Worm (Caenorhabditis elegans) whole organism, late embryonic: ENCODE measurements around the gene R155.5.

ENCODE experiments used
- C08G9.2 ChIP-seq: sonication (generic microtip); optimal IDR thresholded peaks from 2 replicates; lab custom pipeline; 2016; ENCODE audit warnings: mild to moderate bottlenecking, missing genetic modification characterization, moderate library complexity, missing compliant biosample characterization
- F13H6.1 ChIP-seq: sonication (generic microtip); optimal IDR thresholded peaks from 2 replicates; lab custom pipeline; 2016; ENCODE audit warnings: missing genetic modification characterization, missing compliant biosample characterization
- K02D7.2 ChIP-seq: sonication (generic microtip); optimal IDR thresholded peaks from 2 replicates; lab custom pipeline; 2017; ENCODE audit warnings: mild to moderate bottlenecking, missing genetic modification characterization, missing compliant biosample characterization
- K09A11.1 ChIP-seq: sonication (generic microtip); optimal IDR thresholded peaks from 2 replicates; lab custom pipeline; 2017; ENCODE audit warnings: antibody characterized with exemption, mild to moderate bottlenecking, missing genetic modification characterization, missing compliant biosample characterization; ENCODE audit not compliant: insufficient read depth
- T23F11.4 ChIP-seq: fragments of 200-800 bp; sonication (Bioruptor generic); optimal IDR thresholded peaks from 2 replicates; lab custom pipeline; 2018; ENCODE audit warnings: mild to moderate bottlenecking, missing genetic modification characterization, missing compliant biosample characterization
- ceh-14 ChIP-seq: sonication (generic microtip); optimal IDR thresholded peaks from 2 replicates; lab custom pipeline; 2016; ENCODE audit warnings: missing genotype, missing genetic modification characterization, missing compliant biosample characterization
- ceh-18 ChIP-seq: sonication (generic microtip); optimal IDR thresholded peaks from 2 replicates; lab custom pipeline; 2016; ENCODE audit warnings: missing genetic modification characterization, missing compliant biosample characterization
- ceh-19 ChIP-seq: fragments of 200-800 bp; sonication (Bioruptor generic); optimal IDR thresholded peaks from 2 replicates; lab custom pipeline; 2018; ENCODE audit warnings: mild to moderate bottlenecking, missing genetic modification characterization, missing compliant biosample characterization
- ceh-2 ChIP-seq: sonication (generic microtip); optimal IDR thresholded peaks from 2 replicates; lab custom pipeline; 2016; ENCODE audit warnings: missing genotype, missing genetic modification characterization, missing compliant biosample characterization
- ceh-24 ChIP-seq: sonication (generic microtip); optimal IDR thresholded peaks from 2 replicates; lab custom pipeline; 2016; ENCODE audit warnings: mild to moderate bottlenecking, missing genetic modification characterization, missing compliant biosample characterization
- ceh-31 ChIP-seq: sonication (generic microtip); optimal IDR thresholded peaks from 2 replicates; lab custom pipeline; 2016; ENCODE audit warnings: missing genetic modification characterization, missing compliant biosample characterization
- ceh-34 ChIP-seq: sonication (generic microtip); optimal IDR thresholded peaks from 2 replicates; lab custom pipeline; 2016; ENCODE audit warnings: mild to moderate bottlenecking, missing genetic modification characterization, missing compliant biosample characterization
- ceh-45 ChIP-seq: fragments of 200-800 bp; sonication (Bioruptor generic); IDR thresholded peaks from 2 replicates; pipeline ENCODE4 v1.3.6; 2022; ENCODE audit warnings: missing genetic modification reagents, missing genetic modification characterization, missing compliant biosample characterization
- ceh-48 ChIP-seq: sonication (generic microtip); optimal IDR thresholded peaks from 2 replicates; lab custom pipeline; 2016; ENCODE audit warnings: missing genetic modification characterization, inconsistent platforms, missing compliant biosample characterization
- ceh-6 ChIP-seq: fragments of 200-800 bp; sonication (Bioruptor generic); optimal IDR thresholded peaks from 2 replicates; lab custom pipeline; 2018; ENCODE audit warnings: mild to moderate bottlenecking, missing genetic modification characterization, missing compliant biosample characterization
- che-1 ChIP-seq: sonication (generic microtip); optimal IDR thresholded peaks from 2 replicates; lab custom pipeline; 2016; ENCODE audit warnings: mild to moderate bottlenecking, missing genetic modification characterization, missing compliant biosample characterization
- dve-1 ChIP-seq: sonication (generic microtip); optimal IDR thresholded peaks from 2 replicates; lab custom pipeline; 2017; ENCODE audit warnings: antibody characterized with exemption, mild to moderate bottlenecking, missing genetic modification characterization, missing compliant biosample characterization
- elt-2 ChIP-seq: sonication (generic microtip); optimal IDR thresholded peaks from 2 replicates; lab custom pipeline; 2016; ENCODE audit warnings: missing genetic modification reagents, missing genetic modification characterization, missing compliant biosample characterization
- elt-4 ChIP-seq: sonication (generic microtip); optimal IDR thresholded peaks from 2 replicates; lab custom pipeline; 2016; ENCODE audit warnings: missing genetic modification characterization, missing compliant biosample characterization
- ets-4 ChIP-seq: sonication (generic microtip); optimal IDR thresholded peaks from 2 replicates; lab custom pipeline; 2016; ENCODE audit warnings: missing genetic modification characterization, missing compliant biosample characterization
- fax-1 ChIP-seq: sonication (generic microtip); optimal IDR thresholded peaks from 2 replicates; lab custom pipeline; 2016; ENCODE audit warnings: missing genotype, missing genetic modification characterization, missing compliant biosample characterization
- fkh-10 ChIP-seq: fragments of 150-350 bp; optimal IDR thresholded peaks from 2 replicates; lab custom pipeline; 2014; ENCODE audit warnings: missing biosample characterization, missing genetic modification reagents, missing genetic modification characterization
- fkh-6 ChIP-seq: sonication (generic microtip); optimal IDR thresholded peaks from 2 replicates; lab custom pipeline; 2016; ENCODE audit warnings: missing genetic modification characterization, missing compliant biosample characterization
- gmeb-2 ChIP-seq: sonication (generic microtip); optimal IDR thresholded peaks from 2 replicates; lab custom pipeline; 2016; ENCODE audit warnings: missing genetic modification characterization, inconsistent platforms, missing compliant biosample characterization
- hlh-13 ChIP-seq: fragments of 200-800 bp; sonication (Bioruptor generic); optimal IDR thresholded peaks from 2 replicates; lab custom pipeline; 2018; ENCODE audit warnings: mild to moderate bottlenecking, missing genetic modification characterization, missing compliant biosample characterization
- hlh-15 ChIP-seq: sonication (generic microtip); optimal IDR thresholded peaks from 2 replicates; lab custom pipeline; 2016; ENCODE audit warnings: missing genetic modification characterization, missing compliant biosample characterization
- hlh-30 ChIP-seq: sonication (generic microtip); optimal IDR thresholded peaks from 2 replicates; lab custom pipeline; 2017; ENCODE audit warnings: antibody characterized with exemption, missing genetic modification characterization, missing compliant biosample characterization; ENCODE audit not compliant: insufficient read depth
- hlh-8 ChIP-seq: sonication (generic microtip); optimal IDR thresholded peaks from 2 replicates; lab custom pipeline; 2016; ENCODE audit warnings: missing genotype, missing genetic modification characterization, missing compliant biosample characterization
- lim-6 ChIP-seq: sonication (generic microtip); optimal IDR thresholded peaks from 2 replicates; lab custom pipeline; 2016; ENCODE audit warnings: missing genetic modification characterization, missing compliant biosample characterization
- nfya-1 ChIP-seq: sonication (generic microtip); optimal IDR thresholded peaks from 2 replicates; lab custom pipeline; 2017; ENCODE audit warnings: missing genetic modification characterization, mild to moderate bottlenecking, missing compliant biosample characterization, antibody characterized with exemption, moderate library complexity
- nhr-11 ChIP-seq: fragments of 150-350 bp; optimal IDR thresholded peaks from 2 replicates; lab custom pipeline; 2014; ENCODE audit warnings: missing biosample characterization, missing genetic modification characterization
- npax-4 ChIP-seq: sonication (generic microtip); optimal IDR thresholded peaks from 2 replicates; lab custom pipeline; 2016; ENCODE audit warnings: missing genetic modification characterization, missing compliant biosample characterization
- odd-2 ChIP-seq: sonication (generic microtip); optimal IDR thresholded peaks from 2 replicates; lab custom pipeline; 2017; ENCODE audit warnings: antibody characterized with exemption, mild to moderate bottlenecking, missing genetic modification characterization, missing compliant biosample characterization
- pag-3 ChIP-seq: sonication (generic microtip); optimal IDR thresholded peaks from 2 replicates; lab custom pipeline; 2016; ENCODE audit warnings: missing compliant biosample characterization, missing genetic modification characterization, borderline replicate concordance
- pat-9 ChIP-seq: fragments of 200-800 bp; sonication (Bioruptor generic); optimal IDR thresholded peaks from 2 replicates; lab custom pipeline; 2018; ENCODE audit warnings: mild to moderate bottlenecking, missing genetic modification characterization, moderate library complexity, missing compliant biosample characterization
- pax-1 ChIP-seq: fragments of 150-350 bp; optimal IDR thresholded peaks from 2 replicates; lab custom pipeline; 2014; ENCODE audit warnings: missing biosample characterization, missing genetic modification characterization
- pha-2 ChIP-seq: sonication (generic microtip); optimal IDR thresholded peaks from 2 replicates; lab custom pipeline; 2017; ENCODE audit warnings: mild to moderate bottlenecking, missing genetic modification characterization, missing compliant biosample characterization
- pha-4 ChIP-seq: fragments of 150-350 bp; optimal IDR thresholded peaks from 2 replicates; lab custom pipeline; 2018; ENCODE audit warnings: missing biosample characterization, missing genetic modification reagents, missing genetic modification characterization
- pqm-1 ChIP-seq: sonication (generic microtip); optimal IDR thresholded peaks from 2 replicates; lab custom pipeline; 2016; ENCODE audit warnings: missing genetic modification characterization, missing compliant biosample characterization
- ref-2 ChIP-seq: sonication (generic microtip); optimal IDR thresholded peaks from 2 replicates; lab custom pipeline; 2016; ENCODE audit warnings: missing genetic modification characterization, missing compliant biosample characterization
- sdc-2 ChIP-seq: sonication (generic microtip); optimal IDR thresholded peaks from 2 replicates; lab custom pipeline; 2016; ENCODE audit warnings: missing genotype, missing genetic modification characterization, missing compliant biosample characterization
- sox-2 ChIP-seq: fragments of 200-800 bp; sonication (Bioruptor generic); IDR thresholded peaks from 2 replicates; pipeline ENCODE4 v1.3.6; 2022; ENCODE audit warnings: missing genetic modification reagents, missing genetic modification characterization, missing compliant biosample characterization
- syd-9 ChIP-seq: sonication (generic microtip); optimal IDR thresholded peaks from 2 replicates; lab custom pipeline; 2016; ENCODE audit warnings: mild to moderate bottlenecking, missing genetic modification characterization, moderate library complexity, missing compliant biosample characterization
- tbx-7 ChIP-seq: sonication (generic microtip); optimal IDR thresholded peaks from 2 replicates; lab custom pipeline; 2016; ENCODE audit warnings: missing genotype, missing genetic modification characterization, missing compliant biosample characterization
- ttx-3 ChIP-seq: sonication (generic microtip); optimal IDR thresholded peaks from 2 replicates; lab custom pipeline; 2016; ENCODE audit warnings: missing genetic modification reagents, missing genetic modification characterization, missing compliant biosample characterization
- unc-3 ChIP-seq, 2 experiments: fragments of 200-800 bp in 1 of 2; sonication (Bioruptor generic) in 1 of 2; sonication (generic microtip) in 1 of 2; conservative IDR thresholded peaks in 1 of 2; optimal IDR thresholded peaks in 1 of 2; 2 replicates each; pipeline versions ENCODE4 v1.3.6 to Lab custom; 2016 to 2022; ENCODE audit warnings: missing compliant biosample characterization in 2 of 2, missing genetic modification characterization in 2 of 2, missing genetic modification reagents in 1 of 2
- unc-42 ChIP-seq: sonication (generic microtip); optimal IDR thresholded peaks from 2 replicates; lab custom pipeline; 2016; ENCODE audit warnings: missing genotype, missing genetic modification characterization, missing compliant biosample characterization
- unc-55 ChIP-seq: sonication (generic microtip); optimal IDR thresholded peaks from 2 replicates; lab custom pipeline; 2017; ENCODE audit warnings: missing biosample characterization, missing genetic modification reagents, missing genetic modification characterization
- unc-86 ChIP-seq: sonication (generic microtip); optimal IDR thresholded peaks from 2 replicates; lab custom pipeline; 2016; ENCODE audit warnings: missing genetic modification characterization, missing compliant biosample characterization
- zip-5 ChIP-seq: sonication (generic microtip); optimal IDR thresholded peaks from 2 replicates; lab custom pipeline; 2016; ENCODE audit warnings: missing genetic modification characterization, missing compliant biosample characterization
- ztf-16 ChIP-seq: sonication (generic microtip); optimal IDR thresholded peaks from 2 replicates; lab custom pipeline; 2017; ENCODE audit warnings: missing genetic modification characterization, missing compliant biosample characterization

The R155.5 gene

ce11 chrIII:1921136-1921680 lies 49.1 kb downstream of the R155.5 start:
- TF ChIP-seq ref-2 (tag; lab: Kevin White, UChicago) (peak; percentile 97), pax-1 (peak; percentile 33), F13H6.1 (peak; percentile 93), unc-86 (tag; lab: Kevin White, UChicago) (peak; percentile 74), ets-4 (tag; lab: Kevin White, UChicago) (peak; percentile 58), T23F11.4 (GFP tag; lab: Kevin White, UChicago) (peak; percentile 61), tbx-7 (peak; percentile 19), hlh-13 (no peak), pat-9 (peak; percentile 46), ceh-24 (tag; lab: Kevin White, UChicago) (no peak), fkh-10 (GFP tag; lab: Kevin White, UChicago) (no peak), npax-4 (tag; lab: Kevin White, UChicago) (no peak), pha-2 (tag; lab: Kevin White, UChicago) (peak; percentile 36), ceh-2 (tag; lab: Kevin White, UChicago) (peak; percentile 69), hlh-8 (tag; lab: Kevin White, UChicago) (peak; percentile 70), fkh-6 (no peak), ceh-14 (tag; lab: Kevin White, UChicago) (peak; percentile 90), elt-4 (tag; lab: Kevin White, UChicago) (no peak), odd-2 (tag; lab: Kevin White, UChicago) (no peak), sdc-2 (tag; lab: Kevin White, UChicago) (peak; percentile 63), ceh-31 (tag; lab: Kevin White, UChicago) (peak; percentile 98), zip-5 (peak; percentile 13), dve-1 (tag; lab: Kevin White, UChicago) (peak; percentile 55), syd-9 (tag; lab: Kevin White, UChicago) (peak; percentile 65), ceh-18 (tag; lab: Kevin White, UChicago) (peak; percentile 95), C08G9.2 (peak; percentile 29), pha-4 (no peak), che-1 (tag; lab: Kevin White, UChicago) (no peak), unc-3 (GFP tag; conservative IDR thresholded peaks at IDR 0.05; lab: Robert Waterston, UW) (0 out of 2 replicates have a peak, but pooled peaks have one; percentile 5), unc-3 (tag; optimal IDR thresholded peaks at IDR 0.05; lab: Kevin White, UChicago) (peak; percentile 85), ceh-6 (peak; percentile 13), unc-42 (tag; lab: Kevin White, UChicago) (peak; percentile 100), K09A11.1 (peak; percentile 14), nfya-1 (tag; lab: Kevin White, UChicago) (peak; percentile 90), hlh-30 (tag; lab: Kevin White, UChicago) (peak; percentile 58), ceh-34 (tag; lab: Kevin White, UChicago) (peak; percentile 93), hlh-15 (no peak), unc-55 (peak; percentile 88), elt-2 (tag; lab: Kevin White, UChicago) (peak; percentile 48), ceh-45 (GFP tag; lab: Robert Waterston, UW) (no peak), gmeb-2 (tag; lab: Kevin White, UChicago) (no peak), ztf-16 (tag; lab: Kevin White, UChicago) (peak; percentile 7), pqm-1 (tag; lab: Kevin White, UChicago) (peak; percentile 91), ceh-19 (GFP tag; lab: Kevin White, UChicago) (peak; percentile 56), ceh-48 (tag; lab: Kevin White, UChicago) (peak; percentile 28), ttx-3 (tag; lab: Kevin White, UChicago) (peak; percentile 28), K02D7.2 (tag; lab: Kevin White, UChicago) (no peak), pag-3 (tag; lab: Kevin White, UChicago) (no peak), fax-1 (peak; percentile 70), sox-2 (GFP tag; lab: Robert Waterston, UW) (peak; percentile 8; the same call in 1 of the 2 replicates), lim-6 (tag; lab: Kevin White, UChicago) (no peak), nhr-11 (tag; lab: Kevin White, UChicago) (no peak)
